Fruit fly (Drosophila melanogaster): ENCODE measurements around the gene CG32986.
A peak's percentile ranks its signal among the peaks of the same experiment; 100 is the strongest.

The CG32986 gene

DNA sequence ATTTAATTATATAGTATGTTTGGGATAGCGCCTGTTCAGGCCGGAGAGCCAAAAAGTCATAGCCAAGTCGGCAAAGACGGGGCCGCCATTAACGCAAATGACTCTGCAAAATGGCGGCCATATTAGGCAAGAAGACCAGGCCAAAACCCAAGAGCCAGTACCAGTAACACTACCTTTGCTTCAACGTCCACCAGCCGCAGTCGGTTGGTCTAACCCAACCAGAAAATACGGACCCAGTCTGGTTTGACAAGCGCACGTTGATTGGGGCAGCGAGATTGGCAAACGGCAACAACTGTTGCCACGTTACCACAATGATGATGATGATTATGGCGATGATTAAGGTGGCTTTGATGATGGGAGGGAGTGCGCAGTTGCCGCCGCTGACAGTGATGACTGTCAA lies 18.5 kb downstream of the CG32986 start:
- TF ChIP-seq Eip78C (GFP tag): no peak

DNA sequence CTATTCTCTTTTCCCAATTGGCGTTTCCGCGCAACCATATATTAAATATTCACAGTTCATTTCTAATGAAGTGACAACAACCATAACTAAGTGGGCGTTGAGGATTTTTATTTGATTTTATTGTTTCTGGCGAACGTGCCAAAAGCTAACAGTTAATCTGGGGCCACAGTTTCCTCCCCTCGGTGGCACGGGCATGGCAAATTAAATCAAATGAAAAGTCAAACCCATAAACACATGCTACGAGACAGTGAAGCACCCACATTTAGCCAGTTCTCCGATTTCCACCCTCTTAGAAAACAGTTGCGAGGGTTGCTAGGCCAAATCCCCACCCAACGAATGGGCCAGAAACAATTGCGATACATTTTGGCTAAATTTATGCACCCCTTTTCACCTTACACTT lies 21.5 kb downstream of the CG32986 start:
- TF ChIP-seq Eip93F (GFP tag; optimal IDR thresholded peaks at IDR 0.05): no peak
- no peak for TF ChIP-seq Lpt (GFP tag; optimal IDR thresholded peaks at IDR 0.05)
- no peak for TF ChIP-seq esn (GFP tag; optimal IDR thresholded peaks at IDR 0.05)
- TF ChIP-seq salr (GFP tag; optimal IDR thresholded peaks at IDR 0.05): no peak
- no peak for TF ChIP-seq Eip78C (GFP tag)
- no peak for TF ChIP-seq CG11902 (GFP tag; optimal IDR thresholded peaks at IDR 0.05)
- TF ChIP-seq Hr4 (GFP tag; optimal IDR thresholded peaks at IDR 0.05): no peak
- TF ChIP-seq CG11762 (GFP tag; optimal IDR thresholded peaks at IDR 0.05; ENCODE audit: insufficient read depth): no peak
- no peak for TF ChIP-seq Blimp-1 (GFP tag; optimal IDR thresholded peaks at IDR 0.05)
- no peak for TF ChIP-seq CG6163 (GFP tag; IDR thresholded peaks at IDR 0.05)
- TF ChIP-seq lz (GFP tag; optimal IDR thresholded peaks at IDR 0.05): no peak

DNA sequence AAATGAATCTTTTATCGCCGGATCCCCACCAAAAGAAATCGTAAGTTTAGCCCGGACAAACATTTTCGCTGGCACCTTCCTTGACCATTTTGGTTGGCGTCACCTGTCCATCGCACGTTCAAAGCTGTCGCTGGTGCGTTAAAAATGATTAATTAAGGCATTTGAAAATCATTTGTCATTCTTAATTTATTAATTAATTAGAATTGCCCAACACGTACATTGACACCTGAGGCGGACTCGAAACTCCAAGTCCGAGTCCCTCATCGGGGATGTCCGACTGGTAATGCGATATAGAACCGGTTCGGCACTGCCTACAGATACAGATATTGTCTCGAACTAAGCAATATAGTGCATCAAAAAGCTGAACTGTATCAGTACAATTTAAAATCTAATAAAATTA lies 25.6 kb downstream of the CG32986 start:
- TF ChIP-seq ss (GFP tag; optimal IDR thresholded peaks at IDR 0.05) (no peak), CG11762 (GFP tag; optimal IDR thresholded peaks at IDR 0.05; ENCODE audit: insufficient read depth) (no peak), Eip93F (GFP tag; optimal IDR thresholded peaks at IDR 0.05) (no peak), vri (GFP tag; optimal IDR thresholded peaks at IDR 0.05) (no peak), dac (GFP tag; optimal IDR thresholded peaks at IDR 0.05) (no peak), achi (GFP tag; optimal IDR thresholded peaks at IDR 0.05) (no peak), Hr38 (GFP tag; optimal IDR thresholded peaks at IDR 0.05) (no peak), CG4318 (GFP tag; optimal IDR thresholded peaks at IDR 0.05) (no peak), CG31627 (GFP tag; optimal IDR thresholded peaks at IDR 0.05) (no peak), Sox15 (GFP tag; optimal IDR thresholded peaks at IDR 0.05) (no peak), fd59A (GFP tag; optimal IDR thresholded peaks at IDR 0.05) (no peak), Eip78C (GFP tag) (no peak), CG6792 (GFP tag; optimal IDR thresholded peaks at IDR 0.05) (no peak), Met (GFP tag; optimal IDR thresholded peaks at IDR 0.05) (no peak), Ets21C (GFP tag; optimal IDR thresholded peaks at IDR 0.05) (no peak), acj6 (GFP tag; optimal IDR thresholded peaks at IDR 0.05) (no peak), svp (GFP tag) (no peak)

DNA sequence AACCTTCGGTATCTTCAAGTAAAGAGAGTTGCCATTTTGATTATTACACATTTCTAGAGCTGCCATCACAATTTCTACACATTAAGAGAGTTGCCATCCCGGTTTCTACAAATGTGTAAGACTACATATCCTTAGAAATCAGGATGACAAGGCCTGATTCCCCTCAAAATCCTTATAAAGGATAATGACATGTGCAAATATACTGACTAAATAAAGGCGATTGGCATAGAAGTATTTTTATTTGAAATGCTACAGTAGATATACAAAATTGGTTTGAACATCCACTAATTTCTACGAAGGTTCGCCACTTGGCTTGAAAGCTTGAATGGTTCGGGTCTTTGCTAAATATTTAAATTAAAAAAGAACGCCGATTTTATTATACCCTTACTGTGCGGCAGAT lies 26.1 kb downstream of the CG32986 start:
- TF ChIP-seq acj6 (GFP tag; optimal IDR thresholded peaks at IDR 0.05) (no peak), CG6808 (GFP tag; optimal IDR thresholded peaks at IDR 0.05) (peak; percentile 58)

DNA sequence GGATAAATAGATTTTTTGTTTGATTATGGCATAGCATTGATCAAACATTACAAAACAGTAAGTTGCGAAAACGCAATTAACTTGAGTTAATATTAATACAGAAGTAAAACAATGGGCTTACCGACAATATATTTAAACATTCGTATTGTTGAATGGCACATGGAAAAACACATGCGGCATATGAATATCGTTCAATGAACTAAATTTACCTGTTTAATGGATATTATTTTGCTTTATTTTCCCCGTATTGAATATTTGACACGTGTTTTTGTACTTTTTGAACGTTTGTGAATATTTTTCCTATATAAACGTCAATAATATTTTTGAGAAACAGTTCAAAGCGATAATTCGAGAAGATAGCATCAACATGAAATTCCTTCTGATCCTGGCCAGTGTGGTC lies 28.6 kb downstream of the CG32986 start, which contains the start of gene CG42713:
Gene CG42713, plus strand, starts transcription at position 301 of the 400 bp plus-strand sequence.
- TF ChIP-seq OdsH (GFP tag; optimal IDR thresholded peaks at IDR 0.05) (no peak), lz (GFP tag; optimal IDR thresholded peaks at IDR 0.05) (no peak), dsx (GFP tag; optimal IDR thresholded peaks at IDR 0.05; ENCODE audit: poor library complexity, severe bottlenecking) (no peak), cyc (GFP tag; optimal IDR thresholded peaks at IDR 0.05) (no peak), CG11294 (GFP tag; IDR thresholded peaks at IDR 0.05) (no peak)

DNA sequence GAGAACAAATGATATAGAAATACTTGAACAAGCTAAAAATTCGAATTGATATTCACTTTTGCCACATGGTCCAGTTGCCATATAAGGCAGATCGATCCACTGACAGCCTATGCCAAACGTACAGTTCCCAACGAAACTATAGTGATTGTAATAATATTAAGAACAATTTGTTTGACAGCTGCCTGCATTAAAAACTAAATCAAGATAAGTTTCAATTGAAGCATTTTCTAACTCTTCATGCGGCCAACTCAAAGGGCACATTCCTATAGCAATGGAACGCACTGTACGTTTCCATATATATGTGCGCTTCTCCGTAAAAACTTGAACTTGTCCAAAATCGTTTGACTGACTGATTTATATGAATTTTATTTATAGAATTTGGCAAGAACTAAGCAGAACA lies 31.6 kb downstream of the CG32986 start:
- TF ChIP-seq Eip78C (GFP tag) (peak; percentile 12), Hr39 (GFP tag; optimal IDR thresholded peaks at IDR 0.05) (no peak), topi (GFP tag; optimal IDR thresholded peaks at IDR 0.05) (no peak), Sox102F (GFP tag; optimal IDR thresholded peaks at IDR 0.05) (no peak), eg (GFP tag; IDR thresholded peaks at IDR 0.05) (0 out of 3 replicates have a peak, but pooled peaks have one; percentile 20), svp (GFP tag) (no peak), cyc (GFP tag; optimal IDR thresholded peaks at IDR 0.05) (peak; percentile 15), Hr38 (GFP tag; optimal IDR thresholded peaks at IDR 0.05) (no peak), acj6 (GFP tag; optimal IDR thresholded peaks at IDR 0.05) (no peak), spab (GFP tag; optimal IDR thresholded peaks at IDR 0.05) (no peak), ss (GFP tag; optimal IDR thresholded peaks at IDR 0.05) (no peak), Gug (GFP tag; IDR thresholded peaks at IDR 0.05) (no peak), fd85E (GFP tag; optimal IDR thresholded peaks at IDR 0.05) (no peak), Sox15 (GFP tag; optimal IDR thresholded peaks at IDR 0.05) (no peak), CG6163 (GFP tag; IDR thresholded peaks at IDR 0.05) (peak; percentile 43; the same call in 1 of the 3 replicates), CG16779 (tag; optimal IDR thresholded peaks at IDR 0.05) (no peak), dsx (GFP tag; optimal IDR thresholded peaks at IDR 0.05; ENCODE audit: poor library complexity, severe bottlenecking) (no peak), CG34406 (GFP tag; optimal IDR thresholded peaks at IDR 0.05) (no peak), CG6808 (GFP tag; optimal IDR thresholded peaks at IDR 0.05) (no peak), OdsH (GFP tag; optimal IDR thresholded peaks at IDR 0.05) (no peak), Blimp-1 (GFP tag; optimal IDR thresholded peaks at IDR 0.05) (no peak), CG3919 (GFP tag; optimal IDR thresholded peaks at IDR 0.05) (no peak), CG10631 (GFP tag; optimal IDR thresholded peaks at IDR 0.05) (no peak), pdm3 (GFP tag; optimal IDR thresholded peaks at IDR 0.05) (no peak)

Data from whole organism, prepupa.